Fruit fly (Drosophila melanogaster): Measurements from ENCODE around the gene CG10628.

CG10628 gene

DNA sequence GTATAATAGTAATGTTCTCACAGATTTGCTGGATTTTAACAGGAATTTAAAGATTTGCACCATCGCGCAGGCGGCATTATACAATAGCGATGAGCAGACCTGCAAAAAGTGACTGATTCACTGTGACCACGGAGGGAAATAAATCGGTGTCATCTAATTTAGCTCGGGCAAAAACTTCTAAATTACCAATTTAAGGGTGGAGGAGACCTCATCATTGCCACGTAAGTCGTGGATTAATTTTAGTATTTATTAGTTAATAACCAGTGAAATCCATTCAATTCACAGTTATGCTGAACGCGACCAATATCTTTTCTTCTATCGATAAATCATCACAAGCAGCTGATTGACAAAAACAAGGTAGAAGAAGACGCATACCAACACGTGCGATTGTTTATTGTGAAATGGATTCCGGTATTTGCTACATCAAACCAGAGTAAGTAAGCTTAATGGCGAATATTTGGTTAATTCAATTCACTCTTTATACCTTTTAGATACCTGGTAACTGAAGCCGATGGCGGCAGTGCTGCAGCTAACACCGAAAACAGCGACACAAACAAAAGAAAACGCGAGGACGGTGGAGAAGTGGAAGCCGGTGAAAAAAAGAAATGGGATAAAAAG lies at the start of gene CG10628, which contains the start of gene Dus3:
Gene CG10628, minus strand, starts transcription at position 105 of the 618 bp plus-strand sequence.
Gene Dus3, plus strand, starts transcription at position 369 of the 618 bp plus-strand sequence.
- TF ChIP-seq CG17801 (GFP tag; optimal IDR thresholded peaks at IDR 0.05; ENCODE audit: partially characterized antibody) = peak; percentile 78

DNA sequence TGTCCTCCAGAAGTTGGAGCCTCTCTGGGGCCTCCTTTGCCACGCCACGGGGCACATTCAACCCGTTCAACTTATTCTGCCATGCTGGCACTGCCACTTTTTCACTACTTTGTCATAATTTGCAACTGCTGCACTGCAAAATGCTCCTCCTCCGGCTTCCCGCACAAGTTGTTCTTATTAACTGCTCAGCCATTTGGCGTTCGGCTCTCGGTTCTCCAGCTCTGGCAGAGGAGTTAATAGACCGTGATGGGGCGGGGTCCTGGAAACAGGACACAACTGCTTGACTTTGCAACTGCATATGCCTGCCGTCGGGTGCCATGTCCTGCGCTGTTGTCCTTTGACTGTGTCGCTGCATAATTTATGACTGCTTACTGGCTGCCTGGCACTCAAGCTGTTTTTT lies 46.6 kb upstream of the CG10628 start:
- no peak for TF ChIP-seq CG17801 (GFP tag; optimal IDR thresholded peaks at IDR 0.05; ENCODE audit: partially characterized antibody)

DNA sequence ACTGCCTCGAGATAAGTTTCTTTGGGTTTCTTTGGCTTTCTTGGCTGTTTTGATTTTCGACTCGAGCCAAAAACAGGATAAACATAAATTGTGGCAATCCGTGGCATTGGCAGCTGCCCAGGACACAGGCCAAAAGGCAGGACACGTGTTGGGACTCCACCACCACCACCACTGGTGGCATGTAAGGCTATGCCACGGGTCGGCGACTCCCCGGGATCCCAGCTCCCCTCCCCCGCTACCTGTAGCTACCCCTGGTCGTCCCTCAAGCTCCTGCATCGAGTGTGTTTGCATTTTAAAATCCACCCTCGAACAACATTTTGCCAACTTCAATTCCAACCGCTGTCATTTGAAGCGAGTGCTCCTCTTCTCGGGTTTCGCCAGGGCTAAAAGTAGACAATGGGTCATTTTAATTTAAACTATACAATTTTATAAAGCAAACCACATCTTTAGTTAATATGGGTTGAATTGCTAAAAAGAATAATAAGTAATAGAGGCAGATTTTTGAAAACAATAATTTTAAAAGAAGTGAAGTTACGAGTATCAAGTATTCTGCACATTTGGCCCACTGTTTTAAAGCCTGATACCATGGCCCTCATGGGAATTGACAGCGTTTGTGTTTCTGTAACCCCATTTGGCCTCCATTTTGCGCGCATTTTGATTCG lies 43.7 kb upstream of the CG10628 start:
- TF ChIP-seq CG17801 (GFP tag; optimal IDR thresholded peaks at IDR 0.05; ENCODE audit: partially characterized antibody) = no peak

DNA sequence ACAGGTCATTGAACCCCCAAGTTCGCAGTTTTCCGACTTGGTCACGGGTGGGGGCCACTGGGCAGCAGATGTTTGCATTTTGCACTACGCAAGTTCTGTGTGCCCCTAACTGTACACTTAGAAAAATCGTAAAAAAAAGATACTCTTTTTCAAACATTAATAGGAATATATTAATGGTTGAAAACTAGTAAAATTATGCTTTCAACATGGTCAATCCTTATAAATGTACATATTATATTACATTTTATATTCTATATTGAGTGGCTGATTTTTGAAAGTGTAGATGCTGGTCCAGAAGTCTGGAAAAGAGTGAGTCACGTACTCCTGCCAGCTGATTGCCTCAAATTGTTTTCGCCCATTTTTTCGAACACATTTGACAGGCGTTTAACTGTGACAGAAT lies 42.3 kb upstream of the CG10628 start:
- no peak for TF ChIP-seq CG17801 (GFP tag; optimal IDR thresholded peaks at IDR 0.05; ENCODE audit: partially characterized antibody)

DNA sequence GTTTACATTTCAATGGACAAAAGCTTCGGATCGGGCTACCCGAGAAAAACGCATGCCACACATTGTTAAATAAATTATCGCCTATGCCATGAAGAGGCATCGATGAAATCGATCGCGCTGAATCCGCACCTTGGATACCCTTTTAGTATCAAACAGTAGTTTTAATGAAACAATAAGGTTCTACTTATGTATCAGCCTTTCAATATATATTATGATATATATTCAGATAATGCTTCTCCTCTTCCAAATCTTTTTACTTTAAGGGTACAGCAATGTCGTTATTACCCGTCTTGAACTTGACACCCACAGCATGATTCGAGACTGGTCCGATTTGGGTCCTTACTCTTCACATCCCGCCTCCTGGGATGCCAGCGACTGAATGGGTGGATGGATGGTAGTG lies 41.5 kb upstream of the CG10628 start:
- no peak for TF ChIP-seq CG17801 (GFP tag; optimal IDR thresholded peaks at IDR 0.05; ENCODE audit: partially characterized antibody)

DNA sequence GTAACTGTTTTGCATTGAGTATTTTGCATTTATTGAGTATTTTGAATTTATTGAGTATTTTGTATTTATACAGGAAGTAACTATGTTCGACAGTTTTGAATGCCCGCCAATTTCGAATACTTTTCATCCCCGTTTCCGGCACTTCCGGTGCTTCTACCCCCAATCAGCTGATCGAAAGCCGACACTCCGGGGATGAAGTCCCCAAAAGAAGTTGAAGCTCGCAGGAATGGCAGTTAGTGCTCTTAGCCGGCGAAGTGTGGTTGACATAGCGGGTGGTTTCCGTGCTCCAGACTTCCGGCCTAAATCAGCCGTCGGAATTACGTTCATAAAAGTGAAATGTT lies 37.7 kb upstream of the CG10628 start, which contains the start of gene sick:
Gene sick, plus strand, starts transcription at position 255 of the 341 bp plus-strand sequence.
- no peak for TF ChIP-seq CG17801 (GFP tag; optimal IDR thresholded peaks at IDR 0.05; ENCODE audit: partially characterized antibody)

DNA sequence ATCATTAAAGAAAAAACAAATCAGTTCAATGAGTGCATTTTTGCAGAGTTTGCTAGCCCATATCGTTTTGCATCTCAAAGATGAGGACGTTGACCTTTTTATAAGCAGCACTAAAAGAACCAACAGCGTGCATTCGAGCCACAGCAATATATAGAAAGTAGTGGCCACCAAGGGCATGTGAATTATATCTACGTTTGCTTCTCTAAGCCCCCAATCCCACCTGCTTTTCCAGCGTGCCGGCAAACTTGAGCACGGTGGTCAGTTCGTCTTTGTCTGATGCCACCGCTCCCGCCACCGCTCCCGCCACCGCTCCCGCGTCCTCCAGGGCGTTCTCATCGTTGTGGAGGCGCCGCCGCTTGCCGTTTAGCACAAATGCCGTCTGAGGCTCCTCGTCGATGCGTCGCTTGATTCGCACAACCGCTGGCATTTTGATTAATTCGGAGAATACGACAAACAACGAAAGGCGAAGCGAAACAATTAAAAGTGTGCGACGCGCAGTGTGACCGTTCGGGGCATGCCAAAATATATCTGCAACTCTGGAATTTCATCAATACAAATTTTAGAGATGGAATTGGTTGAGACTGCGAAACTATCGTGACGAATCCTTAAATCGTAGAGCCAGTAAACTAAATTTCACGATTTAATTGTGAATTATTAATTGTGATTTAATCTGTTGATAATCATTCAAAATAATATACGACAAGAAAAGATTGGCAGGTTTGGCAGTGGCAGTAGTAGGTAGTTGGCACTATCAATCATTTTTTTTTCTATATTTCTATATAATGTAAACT lies 37.1 kb upstream of the CG10628 start:
- peak; percentile 11 for TF ChIP-seq CG17801 (GFP tag; optimal IDR thresholded peaks at IDR 0.05; ENCODE audit: partially characterized antibody)

DNA sequence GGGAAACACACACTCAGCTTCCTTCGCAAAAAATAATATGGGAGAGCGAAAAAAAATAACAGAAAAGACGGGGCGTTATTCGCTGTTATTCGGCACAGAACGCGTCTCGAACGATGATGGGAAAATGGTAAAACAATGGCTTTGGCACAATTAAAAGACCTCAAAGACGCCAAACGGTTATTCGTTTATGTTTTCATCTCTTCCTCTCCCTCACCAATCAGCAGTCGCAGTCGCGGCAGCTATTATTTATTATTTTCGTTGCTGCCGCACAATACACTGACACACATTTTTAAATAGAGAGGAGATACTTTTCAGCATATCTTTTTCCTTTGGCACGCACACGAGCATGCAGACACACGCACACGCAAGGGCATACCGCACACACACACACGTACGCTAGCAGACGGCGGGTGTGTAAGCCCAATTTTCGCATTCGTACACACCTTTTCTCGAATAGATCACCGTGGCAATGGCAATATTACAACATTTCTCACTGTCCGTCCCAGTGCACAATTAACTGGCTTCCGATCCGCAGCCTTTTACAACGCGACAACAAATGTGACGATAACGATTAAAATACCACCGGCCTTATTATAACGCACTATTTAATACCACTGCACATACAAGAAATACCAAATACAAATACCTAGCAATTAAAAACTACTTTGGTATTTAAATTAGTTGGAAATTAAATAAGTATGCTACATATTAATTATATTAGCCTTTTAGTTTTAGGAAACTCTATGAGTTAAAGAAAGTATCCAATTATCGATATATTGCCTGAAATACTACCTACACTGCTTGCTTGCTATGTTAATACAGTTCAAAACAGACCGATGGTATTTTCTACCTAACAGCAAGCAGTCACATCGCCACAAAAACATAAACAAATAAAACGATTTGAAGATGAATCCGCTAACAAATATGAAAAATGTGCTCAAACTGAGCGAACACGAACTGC lies 33.2 kb upstream of the CG10628 start, which contains the start of the genes CdGAPr and CG10466:
Gene CdGAPr, minus strand, starts transcription at position 562 of the 961 bp plus-strand sequence.
Gene CG10466, plus strand, starts transcription at position 784 of the 961 bp plus-strand sequence.
- TF ChIP-seq CG17801 (GFP tag; optimal IDR thresholded peaks at IDR 0.05; ENCODE audit: partially characterized antibody) = peak; percentile 9

DNA sequence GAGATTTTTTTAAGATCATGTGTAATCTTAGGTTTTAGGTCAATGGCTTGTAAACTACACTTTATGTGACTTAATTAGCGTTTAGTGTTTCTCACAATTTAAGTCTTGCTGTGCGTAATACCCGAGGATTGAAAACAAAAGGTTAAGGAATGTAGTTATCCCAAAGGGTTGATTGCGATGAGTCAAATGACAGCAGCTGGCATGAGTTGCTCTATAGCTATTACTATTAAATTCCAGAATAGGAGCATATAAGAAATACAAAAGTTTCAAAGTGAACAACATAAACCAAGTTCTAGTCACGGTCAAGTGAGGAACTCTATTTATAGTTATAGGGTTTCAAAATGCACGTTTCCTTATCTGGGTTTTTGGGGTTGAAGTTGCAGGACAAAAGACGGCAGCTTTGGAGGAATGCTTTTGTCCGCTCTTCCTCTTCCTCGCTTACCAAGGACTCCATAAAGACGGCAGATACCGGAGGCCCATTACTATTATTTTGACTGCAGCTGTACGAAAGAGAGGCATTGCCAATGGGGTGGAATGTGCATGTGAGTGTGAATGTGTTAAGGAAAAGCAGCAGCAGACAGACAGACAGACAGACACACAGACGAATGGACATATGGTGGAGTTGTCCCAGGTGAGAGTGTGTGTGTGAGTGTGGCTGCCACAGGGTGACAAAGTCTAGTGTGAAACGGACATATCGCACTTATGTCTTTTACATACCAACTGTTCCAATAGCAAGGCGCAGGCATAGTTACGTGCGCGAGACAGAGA lies 32.3 kb upstream of the CG10628 start:
- TF ChIP-seq CG17801 (GFP tag; optimal IDR thresholded peaks at IDR 0.05; ENCODE audit: partially characterized antibody) = no peak

DNA sequence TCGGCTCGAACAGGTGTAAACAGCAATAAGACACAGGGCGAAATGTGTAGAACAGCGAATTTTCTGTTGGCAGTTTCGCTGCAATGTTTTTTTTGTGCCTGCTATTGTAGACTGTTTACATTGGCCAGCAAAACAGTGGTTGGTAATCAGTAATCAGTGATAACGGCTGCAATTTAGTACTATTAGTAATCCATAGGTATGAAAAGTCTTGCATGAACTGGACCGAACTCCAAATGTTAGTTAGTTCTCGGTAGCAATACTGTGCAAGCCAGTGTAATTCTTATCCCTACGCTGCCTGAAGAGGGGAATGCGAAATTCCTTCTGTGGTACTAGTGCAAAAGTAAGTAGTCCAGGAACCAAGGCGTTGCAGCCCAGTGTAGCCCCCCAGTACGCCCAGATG lies 30.3 kb upstream of the CG10628 start:
- no peak for TF ChIP-seq CG17801 (GFP tag; optimal IDR thresholded peaks at IDR 0.05; ENCODE audit: partially characterized antibody)

DNA sequence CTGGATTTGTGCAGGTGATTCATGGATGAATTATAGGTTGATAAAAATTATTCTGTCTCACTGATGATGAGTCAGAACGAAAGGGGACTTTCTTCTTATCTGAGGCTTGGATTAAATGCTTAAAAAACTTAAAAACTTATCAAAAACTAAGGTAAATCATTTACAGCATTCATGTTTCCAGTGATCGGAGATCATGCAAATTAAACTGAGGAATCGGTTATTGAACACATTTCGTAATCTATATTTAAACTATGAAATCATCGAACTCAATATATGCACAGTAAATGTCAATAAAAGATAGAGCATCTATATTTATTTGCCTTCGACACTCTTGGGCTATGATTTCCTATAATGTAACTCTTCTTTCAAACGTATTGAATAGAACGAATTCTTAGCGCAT lies 29.5 kb upstream of the CG10628 start:
- no peak for TF ChIP-seq CG17801 (GFP tag; optimal IDR thresholded peaks at IDR 0.05; ENCODE audit: partially characterized antibody)

DNA sequence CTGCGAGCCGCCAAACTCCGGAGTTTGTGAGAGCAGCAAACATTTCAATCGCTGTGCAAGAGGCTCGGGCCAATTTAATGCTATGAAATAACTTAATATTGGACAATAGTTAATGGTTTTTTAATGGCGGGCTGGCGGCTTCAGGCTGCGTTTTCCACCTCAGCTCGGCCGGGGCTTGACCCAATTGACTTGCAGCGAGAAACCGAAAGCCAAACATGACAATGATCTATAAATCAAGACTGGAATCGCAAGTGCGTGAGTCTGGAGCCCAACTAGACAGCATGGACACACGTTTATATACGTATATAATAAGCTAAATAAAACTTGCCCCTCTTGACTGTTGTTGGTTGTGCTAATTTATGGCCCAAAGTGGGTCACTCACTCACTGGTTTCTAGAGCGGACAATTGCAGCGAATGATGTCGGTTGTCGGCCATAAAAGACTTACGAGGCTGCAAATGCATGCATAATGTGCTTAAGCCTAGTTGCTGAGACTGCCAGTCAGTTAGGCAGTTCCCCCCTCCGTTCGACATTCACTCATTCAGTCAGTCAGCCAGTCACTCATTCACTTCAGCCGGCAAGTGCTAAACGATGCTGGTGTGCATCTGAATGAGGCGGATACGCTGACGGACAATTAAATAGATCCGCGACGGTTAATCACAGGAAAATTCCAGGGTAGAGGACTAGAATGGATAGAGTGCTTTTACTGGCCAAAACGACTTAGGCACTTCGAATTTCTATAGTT lies 26.6 kb upstream of the CG10628 start:
- no peak for TF ChIP-seq CG17801 (GFP tag; optimal IDR thresholded peaks at IDR 0.05; ENCODE audit: partially characterized antibody)

DNA sequence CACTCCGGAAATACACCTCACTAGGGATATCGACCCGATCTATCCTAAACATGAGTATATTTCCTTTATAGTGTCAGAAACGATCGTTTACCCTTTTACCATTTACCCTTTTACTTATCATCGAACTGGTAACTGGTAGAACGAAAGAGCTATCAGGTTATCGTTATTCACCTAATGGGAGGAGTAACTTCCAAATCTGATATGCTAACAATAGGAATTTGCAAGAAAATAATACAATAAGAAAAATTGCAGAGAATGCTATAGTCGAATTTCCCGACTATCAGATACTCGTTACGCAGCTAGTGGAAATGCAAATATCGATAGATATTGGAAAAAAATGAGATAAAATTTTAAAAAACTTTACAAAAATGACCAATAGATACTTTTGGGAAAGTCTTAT lies 15.9 kb upstream of the CG10628 start:
- TF ChIP-seq CG17801 (GFP tag; optimal IDR thresholded peaks at IDR 0.05; ENCODE audit: partially characterized antibody) = no peak

Measured in ovary, adult (tissue).